Worm (Caenorhabditis elegans) whole organism, young adult: ENCODE data around the gene blos-7.

Source experiments
- ZK185.1 ChIP-seq: sonication (generic microtip); optimal IDR thresholded peaks from 2 replicates; lab custom pipeline; 2016; ENCODE audit warnings: mild to moderate bottlenecking, missing genetic modification characterization, missing compliant biosample characterization; ENCODE audit not compliant: poor library complexity, severe bottlenecking
- ama-1 ChIP-seq, 3 experiments: fragments of 150-350 bp in 1 of 3; sonication (generic microtip) in 2 of 3; optimal IDR thresholded peaks; 2 replicates each; lab custom pipeline; 2014 to 2018; ENCODE audit warnings: missing biosample characterization in 2 of 3, missing genetic modification characterization in 2 of 3, missing genetic modification reagents in 2 of 3
- ceh-79 ChIP-seq: sonication (generic microtip); optimal IDR thresholded peaks from 2 replicates; lab custom pipeline; 2017; ENCODE audit warnings: mild to moderate bottlenecking, missing genetic modification characterization, missing compliant biosample characterization
- dpff-1 ChIP-seq: sonication (generic microtip); optimal IDR thresholded peaks from 2 replicates; lab custom pipeline; 2017; ENCODE audit warnings: mild to moderate bottlenecking, missing genetic modification characterization, missing compliant biosample characterization
- efl-1 ChIP-seq: fragments of 150-350 bp; optimal IDR thresholded peaks from 2 replicates; lab custom pipeline; 2014; ENCODE audit warnings: missing biosample characterization, missing genetic modification reagents, missing genetic modification characterization
- him-1 ChIP-seq: sonication (generic microtip); optimal IDR thresholded peaks from 2 replicates; lab custom pipeline; 2016; ENCODE audit warnings: missing genotype, missing genetic modification reagents, missing genetic modification characterization, missing compliant biosample characterization
- let-526 ChIP-seq: fragments of 200-800 bp; sonication (Bioruptor generic); IDR thresholded peaks from 2 replicates; pipeline ENCODE4 v1.3.6; 2022; ENCODE audit warnings: missing genetic modification reagents, missing genetic modification characterization, missing compliant biosample characterization
- lsl-1 ChIP-seq: fragments of 200-800 bp; sonication (Bioruptor generic); optimal IDR thresholded peaks from 2 replicates; lab custom pipeline; 2018; ENCODE audit warnings: mild to moderate bottlenecking, missing genetic modification characterization, moderate library complexity, missing compliant biosample characterization
- madf-10 ChIP-seq: sonication (generic microtip); optimal IDR thresholded peaks from 2 replicates; lab custom pipeline; 2016; ENCODE audit warnings: mild to moderate bottlenecking, missing genetic modification characterization, missing compliant biosample characterization
- mes-4 ChIP-seq: sonication (generic microtip); optimal IDR thresholded peaks from 2 replicates; lab custom pipeline; 2016; ENCODE audit warnings: missing genotype, missing genetic modification characterization, missing compliant biosample characterization
- snpc-4 ChIP-seq, 5 experiments: fragments of 150-350 bp in 1 of 5; sonication (generic microtip) in 4 of 5; optimal IDR thresholded peaks; 2 replicates each; lab custom pipeline; 2014 to 2018; ENCODE audit warnings: missing genetic modification characterization in 5 of 5, missing biosample characterization in 3 of 5, antibody characterized with exemption in 2 of 5, mild to moderate bottlenecking in 2 of 5, missing compliant biosample characterization in 2 of 5, missing genotype in 2 of 5, moderate library complexity in 2 of 5, missing genetic modification reagents in 1 of 5
- unc-62 ChIP-seq: fragments of 150-350 bp; optimal IDR thresholded peaks from 2 replicates; lab custom pipeline; 2014; ENCODE audit warnings: missing biosample characterization, missing genetic modification reagents, missing genetic modification characterization

ce11 chrIV:3570612-3571011, 12.1 kb downstream of the blos-7 start:
- TF ChIP-seq lsl-1 (GFP tag; lab: Kevin White, UChicago) (no peak), dpff-1 (tag; lab: Kevin White, UChicago) (no peak), ZK185.1 (tag; lab: Kevin White, UChicago) (no peak), ceh-79 (tag; lab: Kevin White, UChicago) (no peak), mes-4 (no peak), madf-10 (no peak), ama-1 (optimal IDR thresholded peaks at IDR 0.05; lab: Kevin White, UChicago) (no peak), ama-1 (GFP tag; optimal IDR thresholded peaks at IDR 0.05; lab: Kevin White, UChicago) (no peak), efl-1 (GFP tag; lab: Kevin White, UChicago) (no peak), snpc-4 (GFP tag; optimal IDR thresholded peaks at IDR 0.05; lab: Kevin White, UChicago) (no peak), snpc-4 (tag; optimal IDR thresholded peaks at IDR 0.05; lab: Kevin White, UChicago) (no peak), unc-62 (GFP tag; lab: Kevin White, UChicago) (no peak), him-1 (tag; lab: Kevin White, UChicago) (no peak), let-526 (GFP tag; lab: Robert Waterston, UW) (no peak)
